Fruit fly (Drosophila melanogaster) whole organism, embryonic: Measurements from ENCODE around the gene CG13056.

Experiments used
- CG10274 ChIP-seq: fragments of 200-800 bp; sonication (Bioruptor generic); optimal IDR thresholded peaks from 3 replicates; lab custom pipeline; 2017; ENCODE audit warnings: missing biosample characterization, mild to moderate bottlenecking, missing genetic modification characterization
- CG10979 ChIP-seq: fragments of 200-800 bp; sonication (Bioruptor generic); optimal IDR thresholded peaks from 2 replicates; lab custom pipeline; 2018; ENCODE audit warnings: missing biosample characterization, mild to moderate bottlenecking, missing genetic modification characterization, moderate library complexity
- CG11504 ChIP-seq: fragments of 200-800 bp; sonication (Bioruptor generic); optimal IDR thresholded peaks from 3 replicates; lab custom pipeline; 2019; ENCODE audit warnings: missing biosample characterization, mild to moderate bottlenecking, missing genetic modification characterization, moderate library complexity
- CG11723 ChIP-seq: fragments of 200-800 bp; sonication (Bioruptor generic); optimal IDR thresholded peaks from 2 replicates; lab custom pipeline; 2017; ENCODE audit warnings: missing biosample characterization, mild to moderate bottlenecking, missing genetic modification characterization
- CG12219 ChIP-seq: fragments of 200-800 bp; sonication (Bioruptor generic); optimal IDR thresholded peaks from 3 replicates; lab custom pipeline; 2018; ENCODE audit warnings: missing biosample characterization, mild to moderate bottlenecking, missing genetic modification characterization
- CG14441 ChIP-seq: fragments of 200-800 bp; sonication (Bioruptor generic); IDR thresholded peaks from 2 replicates; pipeline ENCODE4 v1.3.6; 2022; ENCODE audit warnings: missing biosample characterization, missing genetic modification characterization
- CG14710 ChIP-seq: fragments of 200-800 bp; sonication (Bioruptor generic); optimal IDR thresholded peaks from 3 replicates; lab custom pipeline; 2019; ENCODE audit warnings: missing biosample characterization, mild to moderate bottlenecking, missing genetic modification characterization, moderate library complexity
- CG1647 ChIP-seq: fragments of 200-800 bp; sonication (Bioruptor generic); optimal IDR thresholded peaks from 3 replicates; lab custom pipeline; 2016; ENCODE audit warnings: missing biosample characterization, missing genetic modification characterization
- CG16779 ChIP-seq: fragments of 200-800 bp; sonication (Bioruptor generic); IDR thresholded peaks from 2 replicates; pipeline ENCODE4 v1.3.6; 2022; ENCODE audit warnings: missing biosample characterization, missing genetic modification characterization
- CG17328 ChIP-seq: fragments of 200-800 bp; sonication (Bioruptor generic); IDR thresholded peaks from 2 replicates; pipeline ENCODE4 v1.3.6; 2022; ENCODE audit warnings: missing biosample characterization, missing genetic modification characterization
- CG17385 ChIP-seq: fragments of 200-800 bp; sonication (Bioruptor generic); optimal IDR thresholded peaks from 3 replicates; lab custom pipeline; 2018; ENCODE audit warnings: missing biosample characterization, mild to moderate bottlenecking, missing genetic modification characterization
- CG17568 ChIP-seq: fragments of 200-800 bp; sonication (Bioruptor generic); optimal IDR thresholded peaks from 2 replicates; lab custom pipeline; 2018; ENCODE audit warnings: missing biosample characterization, mild to moderate bottlenecking, missing genetic modification characterization, moderate library complexity
- CG30403 ChIP-seq: fragments of 200-800 bp; sonication (Bioruptor generic); optimal IDR thresholded peaks from 3 replicates; lab custom pipeline; 2016; ENCODE audit warnings: missing biosample characterization, missing genetic modification characterization
- CG42726 ChIP-seq: fragments of 200-800 bp; sonication (Bioruptor generic); IDR thresholded peaks from 2 replicates; pipeline ENCODE4 v1.3.6; 2022; ENCODE audit warnings: missing biosample characterization, missing genetic modification characterization; ENCODE audit not compliant: partially characterized antibody
- CG6854 ChIP-seq: fragments of 200-800 bp; sonication (Bioruptor generic); optimal IDR thresholded peaks from 3 replicates; lab custom pipeline; 2017; ENCODE audit warnings: missing biosample characterization, mild to moderate bottlenecking, missing genetic modification characterization
- CG8478 ChIP-seq: fragments of >200 bp; optimal IDR thresholded peaks from 2 replicates; lab custom pipeline; 2018
- CTCF ChIP-seq: fragments of 200-800 bp; sonication (Bioruptor generic); optimal IDR thresholded peaks from 2 replicates; lab custom pipeline; 2017; ENCODE audit warnings: missing biosample characterization, mild to moderate bottlenecking, missing genetic modification characterization, moderate library complexity
- Deaf1 ChIP-seq: fragments of 200-800 bp; optimal IDR thresholded peaks from 3 replicates; lab custom pipeline; 2019; ENCODE audit warnings: missing biosample characterization, mild to moderate bottlenecking, missing genetic modification characterization, moderate library complexity
- E2f2 ChIP-seq: fragments of 200-800 bp; sonication (Bioruptor generic); IDR thresholded peaks from 2 replicates; pipeline ENCODE4 v1.3.6; 2022; ENCODE audit warnings: missing biosample characterization, missing genetic modification characterization
- Eip74EF ChIP-seq, 2 experiments: fragments of 200-800 bp in 1 of 2; fragments of >200 bp in 1 of 2; sonication (Bioruptor generic) in 1 of 2; optimal IDR thresholded peaks; 2 replicates each; lab custom pipeline; 2017 to 2019; ENCODE audit warnings: missing biosample characterization in 2 of 2, missing genetic modification characterization in 2 of 2, mild to moderate bottlenecking in 1 of 2, moderate library complexity in 1 of 2
- Fer2 ChIP-seq: fragments of 200-800 bp; sonication (Bioruptor generic); optimal IDR thresholded peaks from 2 replicates; lab custom pipeline; 2018; ENCODE audit warnings: missing biosample characterization, mild to moderate bottlenecking, missing genetic modification characterization, moderate library complexity
- Gsc ChIP-seq: fragments of 200-800 bp; sonication (Bioruptor generic); IDR thresholded peaks from 2 replicates; pipeline ENCODE4 v1.3.6; 2022; ENCODE audit warnings: missing biosample characterization, missing genetic modification characterization
- Lhr ChIP-seq: fragments of 200-800 bp; sonication (Bioruptor generic); optimal IDR thresholded peaks from 3 replicates; lab custom pipeline; 2017; ENCODE audit warnings: mild to moderate bottlenecking, missing biosample characterization, missing genetic modification reagents, missing genetic modification characterization
- NC2α ChIP-seq: fragments of 200-800 bp; sonication (Bioruptor generic); optimal IDR thresholded peaks from 2 replicates; lab custom pipeline; 2016; ENCODE audit warnings: missing biosample characterization, missing genetic modification characterization
- NK7.1 ChIP-seq: fragments of 200-800 bp; sonication (Bioruptor generic); optimal IDR thresholded peaks from 3 replicates; lab custom pipeline; 2016; ENCODE audit warnings: missing biosample characterization, missing genetic modification characterization
- NfI ChIP-seq: fragments of 200-800 bp; sonication (Bioruptor generic); optimal IDR thresholded peaks from 3 replicates; lab custom pipeline; 2018; ENCODE audit warnings: missing biosample characterization, mild to moderate bottlenecking, missing genetic modification characterization, moderate library complexity
- PHDP ChIP-seq: fragments of 200-800 bp; sonication (Bioruptor generic); optimal IDR thresholded peaks from 3 replicates; lab custom pipeline; 2018; ENCODE audit warnings: missing biosample characterization, mild to moderate bottlenecking, missing genetic modification characterization, moderate library complexity
- Side ChIP-seq: fragments of 200-800 bp; sonication (Bioruptor generic); optimal IDR thresholded peaks from 2 replicates; lab custom pipeline; 2016; ENCODE audit warnings: missing biosample characterization, missing genetic modification characterization
- Sin3A ChIP-seq: fragments of >200 bp; optimal IDR thresholded peaks from 2 replicates; lab custom pipeline; 2018
- Sox100B ChIP-seq: fragments of 200-800 bp; sonication (Bioruptor generic); optimal IDR thresholded peaks from 3 replicates; lab custom pipeline; 2018; ENCODE audit warnings: missing biosample characterization, mild to moderate bottlenecking, missing genetic modification characterization
- al ChIP-seq: fragments of 200-800 bp; sonication (Bioruptor generic); IDR thresholded peaks from 2 replicates; pipeline ENCODE4 v1.3.6; 2022; ENCODE audit warnings: missing biosample characterization, missing genetic modification characterization
- bbx ChIP-seq: fragments of 200-800 bp; sonication (Bioruptor generic); IDR thresholded peaks from 2 replicates; pipeline ENCODE4 v1.3.6; 2022; ENCODE audit warnings: missing biosample characterization, missing genetic modification characterization; ENCODE audit not compliant: partially characterized antibody
- bcd ChIP-seq: fragments of 200-800 bp; sonication (Bioruptor generic); optimal IDR thresholded peaks from 2 replicates; lab custom pipeline; 2017; ENCODE audit warnings: missing biosample characterization, mild to moderate bottlenecking, missing genetic modification characterization
- crc ChIP-seq: fragments of 200-800 bp; sonication (Bioruptor generic); optimal IDR thresholded peaks from 2 replicates; lab custom pipeline; 2016; ENCODE audit warnings: missing biosample characterization, missing genetic modification characterization
- croc ChIP-seq: fragments of 200-800 bp; sonication (Bioruptor generic); conservative IDR thresholded peaks from 3 replicates; pipeline ENCODE4 v1.3.6; 2022; ENCODE audit warnings: missing biosample characterization, missing genetic modification characterization
- danr ChIP-seq: fragments of 200-800 bp; sonication (Bioruptor generic); IDR thresholded peaks from 2 replicates; pipeline ENCODE4 v1.3.6; 2022; ENCODE audit warnings: missing biosample characterization, missing genetic modification characterization
- dimm ChIP-seq: fragments of 200-800 bp; sonication (Bioruptor generic); IDR thresholded peaks from 2 replicates; pipeline ENCODE4 v1.3.6; 2022; ENCODE audit warnings: missing biosample characterization, missing genetic modification characterization
- dmrt11E ChIP-seq: fragments of 200-800 bp; sonication (Bioruptor generic); optimal IDR thresholded peaks from 3 replicates; lab custom pipeline; 2018; ENCODE audit warnings: missing biosample characterization, mild to moderate bottlenecking, missing genetic modification characterization, moderate library complexity
- fru ChIP-seq: fragments of >200 bp; optimal IDR thresholded peaks from 2 replicates; lab custom pipeline; 2017
- gem ChIP-seq: fragments of 200-800 bp; sonication (Bioruptor generic); optimal IDR thresholded peaks from 2 replicates; lab custom pipeline; 2019; ENCODE audit warnings: missing biosample characterization, mild to moderate bottlenecking, missing genetic modification characterization, moderate library complexity
- kni ChIP-seq: fragments of 200-800 bp; sonication (Bioruptor generic); optimal IDR thresholded peaks from 3 replicates; lab custom pipeline; 2017; ENCODE audit warnings: mild to moderate bottlenecking, missing biosample characterization, missing genetic modification reagents, missing genetic modification characterization
- lbe ChIP-seq: fragments of 200-800 bp; sonication (Bioruptor generic); optimal IDR thresholded peaks from 2 replicates; lab custom pipeline; 2016; ENCODE audit warnings: missing biosample characterization, mild to moderate bottlenecking, missing genetic modification characterization
- nmo ChIP-seq: fragments of 200-800 bp; sonication (Bioruptor generic); optimal IDR thresholded peaks from 2 replicates; lab custom pipeline; 2018; ENCODE audit warnings: missing biosample characterization, mild to moderate bottlenecking, missing genetic modification characterization, moderate library complexity
- phol ChIP-seq: fragments of 200-800 bp; sonication (Bioruptor generic); optimal IDR thresholded peaks from 3 replicates; lab custom pipeline; 2018; ENCODE audit warnings: missing biosample characterization, mild to moderate bottlenecking, missing genetic modification characterization, moderate library complexity
- rib ChIP-seq: fragments of 200-800 bp; sonication (Bioruptor generic); IDR thresholded peaks from 2 replicates; pipeline ENCODE4 v1.3.6; 2022; ENCODE audit warnings: missing biosample characterization, missing genetic modification characterization
- sens ChIP-seq: fragments of 200-800 bp; sonication (Bioruptor generic); peaks from one replicate; lab custom pipeline; 2016; ENCODE audit warnings: missing biosample characterization, missing genetic modification characterization
- slp2 ChIP-seq: fragments of 200-800 bp; sonication (Bioruptor generic); optimal IDR thresholded peaks from 2 replicates; lab custom pipeline; 2016; ENCODE audit warnings: missing biosample characterization, missing genetic modification characterization
- ttk ChIP-seq: fragments of 200-800 bp; sonication (Bioruptor generic); IDR thresholded peaks from 2 replicates; pipeline ENCODE4 v2.1.2; 2022; ENCODE audit warnings: missing biosample characterization, missing genetic modification characterization
- vnd ChIP-seq: fragments of 200-800 bp; sonication (Bioruptor generic); IDR thresholded peaks from 3 replicates; pipeline ENCODE4 v1.3.6; 2022; ENCODE audit warnings: missing biosample characterization, missing genetic modification characterization; ENCODE audit not compliant: partially characterized antibody
- z ChIP-seq: fragments of 200-800 bp; sonication (Bioruptor generic); IDR thresholded peaks from 3 replicates; pipeline ENCODE4 v1.3.6; 2022; ENCODE audit warnings: missing biosample characterization, missing genetic modification characterization
- zfh1 ChIP-seq: fragments of 200-800 bp; sonication (Bioruptor generic); IDR thresholded peaks from 3 replicates; pipeline ENCODE4 v1.3.6; 2022; ENCODE audit warnings: missing biosample characterization, missing genetic modification characterization
- zfh2 ChIP-seq: fragments of 200-800 bp; sonication (Bioruptor generic); optimal IDR thresholded peaks from 2 replicates; lab custom pipeline; 2016; ENCODE audit warnings: missing biosample characterization, missing genetic modification characterization

The CG13056 gene

dm6 chr3L:16381184-16381797, 48.2 kb downstream of the CG13056 start, which contains the start of gene Agpat4 (continued):
- TF ChIP-seq bcd (GFP tag; lab: Kevin White, UChicago) (peak; percentile 7), crc (no peak), CG42726 (GFP tag; lab: Robert Waterston, UW) (peak; percentile 68; the same call in 1 of the 2 replicates), NK7.1 (GFP tag; lab: Kevin White, UChicago) (no peak), croc (no peak), bbx (peak; percentile 38; the same call in 1 of the 2 replicates), z (GFP tag; lab: Robert Waterston, UW) (no peak), CG6854 (no peak), rib (GFP tag; lab: Robert Waterston, UW) (no peak), CG8478 (lab: Kevin White, UChicago) (peak; percentile 91), CG17568 (GFP tag; lab: Kevin White, UChicago) (no peak), CG10979 (tag; lab: Kevin White, UChicago) (no peak), CG12219 (GFP tag; lab: Kevin White, UChicago) (no peak), CG11504 (tag; lab: Kevin White, UChicago) (no peak), zfh1 (GFP tag; lab: Robert Waterston, UW) (no peak), CG14710 (tag; lab: Kevin White, UChicago) (peak; percentile 26), Sox100B (GFP tag; lab: Kevin White, UChicago) (no peak), dimm (GFP tag; lab: Robert Waterston, UW) (no peak), sens (GFP tag; lab: Kevin White, UChicago) (peak; percentile 60), NfI (GFP tag; lab: Kevin White, UChicago) (no peak), Sin3A (lab: Kevin White, UChicago) (peak; percentile 31), CTCF (peak; percentile 68), ttk (GFP tag; lab: Robert Waterston, UW) (0 out of 2 replicates have a peak, but pooled peaks have one; percentile 49), dmrt11E (no peak), nmo (GFP tag; lab: Kevin White, UChicago) (peak; percentile 61), Deaf1 (tag; lab: Kevin White, UChicago) (peak; percentile 67), Side (no peak), lbe (GFP tag; lab: Kevin White, UChicago) (no peak), E2f2 (peak; percentile 35), CG11723 (GFP tag; lab: Kevin White, UChicago) (no peak), Fer2 (no peak), CG14441 (GFP tag; lab: Robert Waterston, UW) (no peak), kni (peak; percentile 14), al (GFP tag; lab: Robert Waterston, UW) (no peak), CG1647 (GFP tag; lab: Kevin White, UChicago) (no peak), Eip74EF (GFP tag; optimal IDR thresholded peaks at IDR 0.05; lab: Kevin White, UChicago) (peak in 1 of 2 experiments; percentile 81), PHDP (tag; lab: Kevin White, UChicago) (no peak), slp2 (no peak), CG16779 (GFP tag; lab: Robert Waterston, UW) (no peak), danr (GFP tag; lab: Robert Waterston, UW) (no peak), Lhr (peak; percentile 82), zfh2 (GFP tag; lab: Kevin White, UChicago) (no peak), CG30403 (no peak), vnd (no peak), CG17385 (GFP tag; lab: Kevin White, UChicago) (no peak), CG10274 (no peak), gem (no peak), NC2α (GFP tag; lab: Kevin White, UChicago) (no peak), fru (no peak), Gsc (GFP tag; lab: Robert Waterston, UW) (no peak), CG17328 (no peak), phol (tag; lab: Kevin White, UChicago) (peak; percentile 23)
